Fruit fly (Drosophila melanogaster): ENCODE data around the gene CG3345.

Gene CG3345

DNA sequence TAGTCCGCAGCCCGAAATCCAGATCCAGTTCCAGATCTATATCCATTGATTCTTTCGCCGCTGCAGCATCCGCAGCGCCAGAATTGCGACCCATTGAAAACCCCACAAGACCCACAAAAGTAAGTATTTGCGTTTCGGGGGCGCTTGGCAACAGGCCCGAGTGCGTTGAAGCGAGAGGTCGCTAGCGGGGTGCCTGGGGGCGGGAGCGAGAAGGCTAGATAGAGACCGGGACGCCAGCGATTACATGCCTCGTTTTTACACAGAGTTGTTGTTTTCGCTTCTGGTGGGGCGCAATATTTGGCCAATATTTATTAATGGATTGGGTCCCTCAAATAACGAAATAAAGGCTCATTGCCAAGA is 29.4 kb downstream of the CG3345 start (continued):
- TF ChIP-seq CG11085 (GFP tag; IDR thresholded peaks at IDR 0.05), result no peak
- TF ChIP-seq crol (GFP tag; IDR thresholded peaks at IDR 0.05), result 0 out of 2 replicates have a peak, but pooled peaks have one; percentile 52
- TF ChIP-seq CG12299 (tag; optimal IDR thresholded peaks at IDR 0.05), result no peak
- no peak for TF ChIP-seq tna (GFP tag; IDR thresholded peaks at IDR 0.05; ENCODE audit: partially characterized antibody)
- TF ChIP-seq zf30C (GFP tag; optimal IDR thresholded peaks at IDR 0.05), result no peak
- no peak for TF ChIP-seq CG10565 (GFP tag; optimal IDR thresholded peaks at IDR 0.05)
- peak; percentile 9 for TF ChIP-seq CG10147 (GFP tag; optimal IDR thresholded peaks at IDR 0.05)
- TF ChIP-seq pita (GFP tag; optimal IDR thresholded peaks at IDR 0.05), result no peak
- TF ChIP-seq tio (GFP tag; optimal IDR thresholded peaks at IDR 0.05), result no peak
- TF ChIP-seq vnd (GFP tag; IDR thresholded peaks at IDR 0.05; ENCODE audit: partially characterized antibody), result no peak
- TF ChIP-seq zen (tag; optimal IDR thresholded peaks at IDR 0.05), result no peak
- no peak for TF ChIP-seq CG7987 (GFP tag; optimal IDR thresholded peaks at IDR 0.05)
- no peak for TF ChIP-seq CG16779 (GFP tag; IDR thresholded peaks at IDR 0.05)
- no peak for TF ChIP-seq grau (tag; optimal IDR thresholded peaks at IDR 0.05)
- TF ChIP-seq yki (optimal IDR thresholded peaks at IDR 0.05), result no peak
- TF ChIP-seq dysf (GFP tag; IDR thresholded peaks at IDR 0.05), result no peak
- no peak for TF ChIP-seq fd3F (GFP tag; optimal IDR thresholded peaks at IDR 0.05)
- TF ChIP-seq CG10274 (GFP tag; optimal IDR thresholded peaks at IDR 0.05), result no peak
- no peak for TF ChIP-seq ab (GFP tag; optimal IDR thresholded peaks at IDR 0.05)
- TF ChIP-seq CG31441 (GFP tag; IDR thresholded peaks at IDR 0.05), result no peak
- no peak for TF ChIP-seq mld (GFP tag; IDR thresholded peaks at IDR 0.05; ENCODE audit: partially characterized antibody)
- TF ChIP-seq Lpt (GFP tag; optimal IDR thresholded peaks at IDR 0.05), result no peak
- TF ChIP-seq Atf-2 (GFP tag; optimal IDR thresholded peaks at IDR 0.05), result no peak
- TF ChIP-seq D (optimal IDR thresholded peaks at IDR 0.05), result no peak
- no peak for TF ChIP-seq D (GFP tag; optimal IDR thresholded peaks at IDR 0.05)
- TF ChIP-seq CG1832 (GFP tag; optimal IDR thresholded peaks at IDR 0.05), result peak; percentile 91
- TF ChIP-seq pan (optimal IDR thresholded peaks at IDR 0.05), result no peak
- TF ChIP-seq pan (GFP tag; optimal IDR thresholded peaks at IDR 0.05 in 1 of 2, IDR thresholded peaks at IDR 0.05 in 1 of 2), result no peak
- no peak for TF ChIP-seq ems (GFP tag; optimal IDR thresholded peaks at IDR 0.05)
- TF ChIP-seq wor (GFP tag; IDR thresholded peaks at IDR 0.05), result no peak
- TF ChIP-seq CG12769 (tag; optimal IDR thresholded peaks at IDR 0.05), result peak; percentile 50
- peak; percentile 81 for TF ChIP-seq sug (tag; optimal IDR thresholded peaks at IDR 0.05)
- no peak for TF ChIP-seq al (GFP tag; IDR thresholded peaks at IDR 0.05)
- TF ChIP-seq mam (GFP tag; optimal IDR thresholded peaks at IDR 0.05), result no peak
- TF ChIP-seq CG33557 (GFP tag; optimal IDR thresholded peaks at IDR 0.05), result no peak
- no peak for TF ChIP-seq Nf-YB (GFP tag; optimal IDR thresholded peaks at IDR 0.05)
- TF ChIP-seq CG10366 (GFP tag; IDR thresholded peaks at IDR 0.05), result no peak
- TF ChIP-seq slp2 (GFP tag; optimal IDR thresholded peaks at IDR 0.05), result no peak
- TF ChIP-seq Tbp (GFP tag; optimal IDR thresholded peaks at IDR 0.05), result no peak
- TF ChIP-seq gem (tag; optimal IDR thresholded peaks at IDR 0.05), result no peak
- TF ChIP-seq CG4820 (GFP tag; optimal IDR thresholded peaks at IDR 0.05), result no peak
- no peak for TF ChIP-seq CG14667 (GFP tag; IDR thresholded peaks at IDR 0.05)
- no peak for TF ChIP-seq Ptx1 (GFP tag; IDR thresholded peaks at IDR 0.05)
- TF ChIP-seq Usf (GFP tag; optimal IDR thresholded peaks at IDR 0.05), result no peak
- TF ChIP-seq Doc2 (GFP tag; IDR thresholded peaks at IDR 0.05), result no peak
- TF ChIP-seq Rfx (GFP tag; IDR thresholded peaks at IDR 0.05), result peak; percentile 39; the same call in 1 of the 2 replicates
- no peak for TF ChIP-seq danr (GFP tag; IDR thresholded peaks at IDR 0.05)
- TF ChIP-seq chm (GFP tag; IDR thresholded peaks at IDR 0.05), result 0 out of 2 replicates have a peak, but pooled peaks have one; percentile 37
- no peak for TF ChIP-seq stc (GFP tag; IDR thresholded peaks at IDR 0.05)
- TF ChIP-seq scrt (GFP tag; optimal IDR thresholded peaks at IDR 0.05), result peak; percentile 3
- TF ChIP-seq CG8924 (tag; optimal IDR thresholded peaks at IDR 0.05), result no peak
- peak; percentile 4 for TF ChIP-seq CG3281 (GFP tag; optimal IDR thresholded peaks at IDR 0.05)
- no peak for TF ChIP-seq CG11504 (tag; optimal IDR thresholded peaks at IDR 0.05)
